Worm (Caenorhabditis elegans): ENCODE measurements around the gene C49A9.10.

The C49A9.10 gene

DNA sequence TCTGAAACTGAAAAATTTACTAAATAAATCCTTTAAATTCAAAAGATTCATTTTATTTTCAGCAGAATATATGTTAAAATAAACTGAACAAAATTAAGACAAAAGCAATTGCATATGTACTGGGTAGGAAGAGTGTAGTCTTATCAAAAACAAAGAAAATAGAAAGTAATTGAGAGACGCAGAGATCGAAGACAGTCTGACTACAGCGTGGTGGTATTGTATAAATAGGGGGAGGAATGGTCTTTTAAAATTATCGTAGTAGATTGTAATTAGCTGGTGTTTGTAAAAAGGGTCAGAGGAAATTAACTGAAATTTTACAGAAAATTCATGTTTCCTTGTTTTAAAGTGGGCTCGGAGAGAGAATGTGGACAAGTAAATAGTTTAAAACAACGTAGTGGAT, 42.3 kb upstream of the C49A9.10 start, which contains the start of gene acox-3:
Gene acox-3, minus strand, starts transcription at position 7 of the 400 bp plus-strand sequence.
- no peak for TF ChIP-seq K09A11.1 (tag; optimal IDR thresholded peaks at IDR 0.05; ENCODE audit: insufficient read depth)
- peak; percentile 22 for TF ChIP-seq elt-2 (tag; optimal IDR thresholded peaks at IDR 0.05)
- no peak for TF ChIP-seq ceh-31 (tag; optimal IDR thresholded peaks at IDR 0.05)

DNA sequence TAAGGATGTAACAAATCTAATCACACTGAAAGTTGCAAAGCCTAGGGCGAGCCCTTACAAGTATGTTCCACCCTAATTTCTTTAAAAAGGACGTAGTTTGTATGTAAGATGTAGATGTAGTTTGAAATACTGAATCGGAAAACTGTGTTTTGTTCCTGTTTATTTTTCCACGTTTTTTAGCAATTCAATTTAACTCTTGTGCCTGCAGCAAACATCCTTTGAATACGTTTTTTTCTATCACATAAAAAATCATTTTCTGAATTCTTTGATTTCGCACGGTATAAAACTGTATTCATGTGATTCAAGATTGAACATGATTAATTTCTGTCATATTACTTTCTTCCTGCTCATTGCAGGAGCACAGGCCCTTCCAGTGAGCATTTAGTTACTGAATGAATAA, 33.8 kb upstream of the C49A9.10 start, which contains the start of gene F58F9.9:
Gene F58F9.9, plus strand, starts transcription at position 301 of the 400 bp plus-strand sequence.
- TF ChIP-seq F13H6.1 (tag; optimal IDR thresholded peaks at IDR 0.05) (no peak), pha-2 (tag; optimal IDR thresholded peaks at IDR 0.05) (no peak), nhr-11 (tag; optimal IDR thresholded peaks at IDR 0.05) (no peak), ref-2 (tag; optimal IDR thresholded peaks at IDR 0.05) (no peak), nhr-232 (tag; optimal IDR thresholded peaks at IDR 0.05) (no peak), ttx-3 (tag; optimal IDR thresholded peaks at IDR 0.05) (no peak), ceh-19 (GFP tag; optimal IDR thresholded peaks at IDR 0.05) (no peak), tbx-2 (tag; optimal IDR thresholded peaks at IDR 0.05) (no peak), ceh-45 (GFP tag; IDR thresholded peaks at IDR 0.05) (no peak), pag-3 (tag; optimal IDR thresholded peaks at IDR 0.05; ENCODE audit: borderline replicate concordance) (no peak), C08G9.2 (tag; optimal IDR thresholded peaks at IDR 0.05) (no peak), T23F11.4 (GFP tag; optimal IDR thresholded peaks at IDR 0.05) (no peak)

DNA sequence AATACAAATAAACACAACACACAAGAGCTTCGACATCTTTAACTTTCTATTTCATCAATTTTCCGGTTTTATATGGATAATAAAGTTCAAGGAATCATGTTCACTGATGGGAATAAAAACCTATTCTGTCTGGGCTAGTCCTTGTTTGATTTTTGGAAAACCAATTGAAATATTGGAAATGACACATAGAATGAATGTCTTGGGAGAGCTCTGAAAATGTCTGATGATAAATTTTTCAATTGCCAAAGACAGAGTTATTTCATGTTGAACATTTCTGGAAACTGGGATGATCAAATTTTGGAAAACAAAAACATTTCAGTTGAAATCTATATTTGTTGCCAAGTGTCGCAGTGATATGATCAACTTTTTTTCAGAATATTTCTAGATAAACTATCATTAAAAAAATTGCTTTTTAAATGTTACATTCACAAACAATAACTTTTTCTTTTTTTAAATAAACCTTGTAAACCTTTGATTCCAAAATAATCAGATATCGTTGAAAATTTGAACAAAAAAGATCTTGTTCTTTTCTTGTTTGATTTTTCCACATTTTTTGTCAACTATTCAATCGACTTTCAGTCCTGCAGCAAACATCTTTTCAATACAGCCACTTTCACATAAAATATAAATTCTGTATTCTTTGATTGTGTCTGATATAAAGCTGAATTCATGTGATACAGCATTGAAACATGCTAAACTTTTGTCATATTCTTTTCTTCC, 31.5 kb upstream of the C49A9.10 start, which contains the start of the genes F58F9.6 and F58F9.8:
Gene F58F9.6, minus strand, starts transcription at position 101 of the 720 bp plus-strand sequence.
Gene F58F9.8, plus strand, starts transcription at position 670 of the 720 bp plus-strand sequence.
- TF ChIP-seq ceh-24 (tag; optimal IDR thresholded peaks at IDR 0.05) (no peak), ceh-2 (tag; optimal IDR thresholded peaks at IDR 0.05) (no peak), ahr-1 (tag; optimal IDR thresholded peaks at IDR 0.05) (no peak), nhr-232 (tag; optimal IDR thresholded peaks at IDR 0.05) (no peak), zip-5 (tag; optimal IDR thresholded peaks at IDR 0.05) (no peak), hlh-30 (tag; optimal IDR thresholded peaks at IDR 0.05; ENCODE audit: insufficient read depth) (no peak), tbx-2 (tag; optimal IDR thresholded peaks at IDR 0.05) (no peak), hlh-13 (GFP tag; optimal IDR thresholded peaks at IDR 0.05) (no peak), ttx-3 (tag; optimal IDR thresholded peaks at IDR 0.05) (no peak), lin-11 (tag; optimal IDR thresholded peaks at IDR 0.05) (no peak), pha-4 (tag; optimal IDR thresholded peaks at IDR 0.05) (no peak), F13H6.1 (tag; optimal IDR thresholded peaks at IDR 0.05) (no peak), rnt-1 (tag; optimal IDR thresholded peaks at IDR 0.05) (no peak), unc-3 (GFP tag; conservative IDR thresholded peaks at IDR 0.05) (no peak), unc-3 (tag; optimal IDR thresholded peaks at IDR 0.05) (no peak), ztf-16 (tag; optimal IDR thresholded peaks at IDR 0.05) (no peak), pax-1 (tag; optimal IDR thresholded peaks at IDR 0.05) (no peak), ama-1 (optimal IDR thresholded peaks at IDR 0.05) (no peak), K02D7.2 (tag; optimal IDR thresholded peaks at IDR 0.05) (no peak), ceh-9 (tag; optimal IDR thresholded peaks at IDR 0.05) (no peak)

DNA sequence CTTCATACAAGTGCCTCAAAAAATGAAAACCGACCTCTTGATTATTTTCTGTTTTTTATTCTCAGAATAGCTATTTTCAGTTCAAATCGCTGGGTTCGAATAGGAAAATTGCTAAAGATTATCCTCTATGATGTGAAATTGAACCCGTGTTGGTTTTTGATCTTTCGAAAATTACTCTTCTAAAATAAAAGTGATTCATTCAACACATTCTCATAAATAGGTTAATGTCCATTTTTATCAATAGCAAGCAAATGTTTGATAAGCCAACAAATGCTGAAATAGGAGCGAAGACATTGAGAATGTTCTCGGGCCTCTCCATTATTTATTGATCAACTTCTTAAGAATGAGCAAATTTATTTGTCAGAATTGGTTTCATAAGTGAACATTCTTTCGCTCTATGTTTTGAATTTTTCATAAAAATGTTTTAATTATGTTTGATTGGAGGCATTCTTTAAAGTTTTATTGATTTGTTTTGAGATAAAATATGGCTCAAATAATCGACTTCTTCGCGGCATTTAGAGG, 26.7 kb upstream of the C49A9.10 start, which contains the start of gene F58F9.3:
Gene F58F9.3, plus strand, starts transcription at position 472 of the 522 bp plus-strand sequence.
- TF ChIP-seq pha-2 (tag; optimal IDR thresholded peaks at IDR 0.05) (no peak), ceh-18 (tag; optimal IDR thresholded peaks at IDR 0.05) (no peak), C38D4.7 (GFP tag; optimal IDR thresholded peaks at IDR 0.05) (no peak), fax-1 (tag; optimal IDR thresholded peaks at IDR 0.05) (no peak), rnt-1 (tag; optimal IDR thresholded peaks at IDR 0.05) (no peak), K09A11.1 (tag; optimal IDR thresholded peaks at IDR 0.05; ENCODE audit: insufficient read depth) (no peak), che-1 (tag; optimal IDR thresholded peaks at IDR 0.05) (no peak)
